In genomic region chrII:6830923-6831322, ce11 we compare ENCODE assay signal across 1 worm cellular context.
TF ChIP-seq lines count a peak whose summit lies in the region.

No protein-coding gene starts in this region.

TF ChIP-seq in whole organism, L4 larva, 104 proteins besides CTCF, POLR2A, EP300 and RAD21 (continued from another document):
- TF ChIP-seq zip-2 (tag; optimal IDR thresholded peaks at IDR 0.05; lab: Kevin White, UChicago) (no peak), Y75B8A.6 (GFP tag; IDR thresholded peaks at IDR 0.05; lab: Robert Waterston, UW) (no peak)
